Fruit fly (Drosophila melanogaster) ovary, adult (tissue): Measurements from ENCODE around the gene Phf5a.

ENCODE experiments used
- CG17801 ChIP-seq: fragments of 200-800 bp; optimal IDR thresholded peaks from 2 replicates; lab custom pipeline; 2019; ENCODE audit warnings: missing biosample characterization, mild to moderate bottlenecking, missing genetic modification characterization, moderate library complexity; ENCODE audit not compliant: partially characterized antibody

The Phf5a gene

dm6 chr2L:6490783-6491249 lies at the start of gene Phf5a, which contains the start of gene CG31638:
Phf5a (minus strand) TSS chr2L:6490843.
CG31638 (plus strand) TSS chr2L:6491061.
- peak; percentile 65 for TF ChIP-seq CG17801 (GFP tag; lab: Kevin White, UChicago)

dm6 chr2L:6539623-6540381 lies 49.2 kb upstream of the Phf5a start:
- no peak for TF ChIP-seq CG17801 (GFP tag; lab: Kevin White, UChicago)

dm6 chr2L:6536044-6536581 lies 45.5 kb upstream of the Phf5a start:
- peak; percentile 2 for TF ChIP-seq CG17801 (GFP tag; lab: Kevin White, UChicago)

dm6 chr2L:6534125-6534815 lies 43.6 kb upstream of the Phf5a start:
- TF ChIP-seq CG17801 (GFP tag; lab: Kevin White, UChicago), result no peak

dm6 chr2L:6533719-6534118 lies 43.1 kb upstream of the Phf5a start:
- TF ChIP-seq CG17801 (GFP tag; lab: Kevin White, UChicago), result no peak

dm6 chr2L:6532977-6533376 lies 42.3 kb upstream of the Phf5a start:
- no peak for TF ChIP-seq CG17801 (GFP tag; lab: Kevin White, UChicago)

dm6 chr2L:6531985-6532699 lies 41.5 kb upstream of the Phf5a start:
- no peak for TF ChIP-seq CG17801 (GFP tag; lab: Kevin White, UChicago)

dm6 chr2L:6530952-6531512 lies 40.4 kb upstream of the Phf5a start:
- no peak for TF ChIP-seq CG17801 (GFP tag; lab: Kevin White, UChicago)

- peak; percentile 11 for TF ChIP-seq CG17801 (GFP tag; lab: Kevin White, UChicago)
Observed at dm6 chr2L:6526996-6527395, 36.4 kb upstream of the Phf5a start.

- TF ChIP-seq CG17801 (GFP tag; lab: Kevin White, UChicago), result no peak
Observed at dm6 chr2L:6513948-6514347, 23.3 kb upstream of the Phf5a start.

- TF ChIP-seq CG17801 (GFP tag; lab: Kevin White, UChicago), result no peak
Observed at dm6 chr2L:6508666-6509065, 18.0 kb upstream of the Phf5a start.

dm6 chr2L:6503724-6504037 lies 13.0 kb upstream of the Phf5a start:
- TF ChIP-seq CG17801 (GFP tag; lab: Kevin White, UChicago), result no peak

dm6 chr2L:6502887-6503723 lies 12.5 kb upstream of the Phf5a start:
- TF ChIP-seq CG17801 (GFP tag; lab: Kevin White, UChicago), result no peak
